Worm (Caenorhabditis elegans) whole organism, midembryonic: ENCODE results near the gene K08D8.7.

ENCODE experiments used
- T22C8.4 ChIP-seq: fragments of 200-800 bp; sonication (Bioruptor generic); IDR thresholded peaks from 2 replicates; pipeline ENCODE4 v1.3.6; 2022; ENCODE audit warnings: missing genetic modification characterization, missing compliant biosample characterization
- cog-1 ChIP-seq: sonication (generic microtip); optimal IDR thresholded peaks from 2 replicates; lab custom pipeline; 2016; ENCODE audit warnings: missing genetic modification characterization, missing compliant biosample characterization
- klf-2 ChIP-seq: fragments of 200-800 bp; sonication (Bioruptor generic); conservative IDR thresholded peaks from 2 replicates; pipeline ENCODE4 v1.3.6; 2022; ENCODE audit warnings: missing genetic modification reagents, missing genetic modification characterization, missing compliant biosample characterization
- med-1 ChIP-seq: sonication (generic microtip); optimal IDR thresholded peaks from 2 replicates; lab custom pipeline; 2017; ENCODE audit warnings: missing genetic modification characterization, mild to moderate bottlenecking, missing compliant biosample characterization, antibody characterized with exemption, missing genetic modification reagents; ENCODE audit not compliant: insufficient read depth
- ref-1 ChIP-seq: fragments of 200-800 bp; sonication (Bioruptor generic); conservative IDR thresholded peaks from 2 replicates; pipeline ENCODE4 v1.3.6; 2022; ENCODE audit warnings: missing genetic modification reagents, missing genetic modification characterization, missing compliant biosample characterization
- tab-1 ChIP-seq: fragments of 200-800 bp; sonication (Bioruptor generic); IDR thresholded peaks from 2 replicates; pipeline ENCODE4 v1.3.6; 2022; ENCODE audit warnings: missing genetic modification characterization, missing compliant biosample characterization
- ztf-23 ChIP-seq: fragments of 200-800 bp; sonication (Bioruptor generic); IDR thresholded peaks from 2 replicates; pipeline ENCODE4 v1.3.6; 2022; ENCODE audit warnings: missing genetic modification reagents, missing genetic modification characterization, missing compliant biosample characterization
- ztf-29 ChIP-seq: fragments of 200-800 bp; sonication (Bioruptor generic); IDR thresholded peaks from 2 replicates; pipeline ENCODE4 v1.3.6; 2022; ENCODE audit warnings: missing genetic modification reagents, missing genetic modification characterization, missing compliant biosample characterization

- TF ChIP-seq T22C8.4 (GFP tag; lab: Robert Waterston, UW) (no peak), tab-1 (GFP tag; lab: Robert Waterston, UW) (no peak), ref-1 (no peak), ztf-23 (no peak), med-1 (GFP tag; lab: Kevin White, UChicago) (no peak), ztf-29 (GFP tag; lab: Robert Waterston, UW) (no peak), klf-2 (GFP tag; lab: Robert Waterston, UW) (no peak), cog-1 (tag; lab: Kevin White, UChicago) (no peak)
Measured at ce11 chrIV:12869383-12869782, 27.2 kb upstream of the K08D8.7 start.
